Fruit fly (Drosophila melanogaster): ENCODE data around the gene P5CS.
A peak's percentile ranks its signal among the peaks of the same experiment; 100 is the strongest.

Gene P5CS

dm6 chr3L:21971735-21972134 is at the start of gene P5CS:
TSS of gene P5CS (plus strand) at chr3L:21972002.
- no peak for TF ChIP-seq noc (tag; optimal IDR thresholded peaks at IDR 0.05)

DNA sequence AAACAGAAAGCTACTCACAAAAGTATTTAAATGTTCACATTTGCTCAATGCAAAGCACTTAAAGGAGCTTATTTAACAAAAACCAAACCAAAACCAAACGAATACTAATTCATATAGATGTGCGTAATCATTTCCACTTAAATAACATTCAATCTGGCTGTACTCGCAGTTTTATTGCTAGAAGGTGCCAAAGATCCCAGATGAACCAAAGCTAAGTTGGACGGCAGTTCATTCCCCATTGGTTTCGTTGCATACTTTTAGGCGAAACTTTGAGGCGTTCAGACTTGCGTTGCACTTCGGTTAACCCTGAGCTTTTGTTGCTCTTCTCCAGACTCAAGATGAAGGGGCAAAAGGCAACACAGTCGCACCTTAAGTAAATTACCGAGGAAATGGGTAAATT is 41.6 kb upstream of the P5CS start:
- TF ChIP-seq noc (tag; optimal IDR thresholded peaks at IDR 0.05), result no peak

DNA sequence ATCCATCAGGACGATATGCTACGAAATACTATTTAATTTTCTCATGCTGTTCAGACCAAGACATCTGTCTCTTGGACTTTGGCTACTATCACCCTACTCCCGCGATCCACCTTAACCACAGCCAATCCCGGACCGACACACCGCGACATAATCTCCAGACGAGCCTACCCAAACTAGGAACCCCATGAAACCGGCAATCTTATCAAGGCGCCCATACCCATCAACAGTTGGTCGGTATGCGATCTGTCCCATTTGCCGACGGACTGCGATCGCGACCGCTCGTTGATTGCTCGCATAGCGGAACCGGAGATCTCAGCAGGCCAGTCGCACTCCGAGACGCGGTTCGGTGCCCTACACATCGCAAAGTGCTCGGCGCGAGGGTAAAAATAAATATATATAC is 37.3 kb upstream of the P5CS start, which contains the start of gene SLC22A:
TSS of gene SLC22A (plus strand) at position 243 of the 400 bp plus-strand sequence.
- TF ChIP-seq noc (tag; optimal IDR thresholded peaks at IDR 0.05), result peak; percentile 6

dm6 chr3L:21936152-21936551 is 35.6 kb upstream of the P5CS start:
- peak; percentile 43 for TF ChIP-seq noc (tag; optimal IDR thresholded peaks at IDR 0.05)

DNA sequence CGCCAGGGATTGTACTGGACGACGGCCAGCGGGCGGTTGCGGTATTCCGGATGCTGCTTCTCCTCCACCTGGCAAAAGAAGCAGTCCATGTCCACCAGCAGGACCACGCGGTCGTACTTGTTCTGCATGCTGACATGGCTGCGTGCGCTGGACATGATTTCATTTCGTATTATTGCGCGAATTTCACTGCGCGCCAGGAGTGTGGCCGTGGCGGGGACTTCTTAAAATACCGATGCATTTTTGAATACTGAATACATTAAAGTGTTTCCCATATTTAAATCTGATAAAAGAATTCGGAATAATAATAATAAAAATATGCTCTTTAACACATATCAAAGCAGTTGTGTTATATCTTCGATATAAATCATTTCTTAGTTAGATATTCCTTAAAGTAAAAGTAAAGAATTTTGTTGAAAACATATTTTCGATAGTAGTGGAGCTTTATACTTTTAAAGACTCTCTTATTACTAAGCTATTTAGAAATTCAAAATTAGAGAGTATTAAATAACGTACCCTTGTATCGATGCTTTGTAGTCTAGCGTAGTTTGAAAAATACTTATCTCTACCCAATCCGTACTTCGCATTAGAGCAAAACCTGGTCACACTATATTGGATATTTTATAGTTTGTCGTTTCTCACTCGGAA is 30.1 kb upstream of the P5CS start, which contains the start of the genes PolH and CG14562:
TSS of gene PolH (minus strand) at position 198 of the 645 bp plus-strand sequence.
TSS of gene CG14562 (plus strand) at position 607 of the 645 bp plus-strand sequence.
- no peak for TF ChIP-seq noc (tag; optimal IDR thresholded peaks at IDR 0.05)

dm6 chr3L:21953028-21954016 is 18.5 kb upstream of the P5CS start:
- peak; percentile 48 for TF ChIP-seq noc (tag; optimal IDR thresholded peaks at IDR 0.05)

DNA sequence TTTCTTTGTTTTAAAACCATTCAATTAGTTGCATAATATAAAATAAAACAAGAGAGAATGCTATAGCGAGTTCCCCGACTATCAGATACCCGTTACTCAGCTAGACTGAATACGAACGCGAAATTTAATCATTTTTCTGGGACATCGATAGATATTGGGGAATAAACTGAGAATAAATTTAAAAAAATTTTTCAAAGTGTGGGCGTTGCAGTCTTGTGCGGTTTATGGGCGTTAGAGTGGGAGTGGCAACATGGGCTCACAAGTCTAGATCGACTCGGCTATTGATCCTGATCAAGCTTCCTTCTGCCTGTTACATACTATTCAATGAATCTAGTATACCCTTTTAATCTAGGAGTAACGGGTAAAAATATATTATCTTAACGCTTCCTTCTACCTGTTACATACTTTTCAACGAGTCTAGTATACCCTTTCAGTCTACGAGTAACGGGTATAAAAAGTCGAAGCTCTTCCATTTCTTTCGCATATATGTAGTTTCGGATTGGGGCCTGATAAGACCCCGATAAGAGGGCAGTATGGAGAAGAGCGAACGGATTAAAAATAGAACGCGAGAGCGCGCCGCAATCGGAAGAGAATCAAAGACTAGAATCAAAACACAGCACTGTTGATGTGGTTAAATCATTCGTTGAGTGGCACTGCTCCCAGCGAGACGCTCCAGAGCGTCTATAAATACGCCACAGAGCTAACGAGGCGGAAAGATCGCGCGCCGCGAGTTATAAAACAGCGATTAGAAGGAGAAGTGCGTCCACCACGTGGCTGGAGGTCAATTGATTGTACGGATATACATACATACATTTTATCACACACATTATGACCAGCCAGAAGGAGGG is 17.1 kb upstream of the P5CS start, which contains the start of gene CG7458:
TSS of gene CG7458 (plus strand) at position 637 of the 848 bp plus-strand sequence.
- TF ChIP-seq noc (tag; optimal IDR thresholded peaks at IDR 0.05), result peak; percentile 81

dm6 chr3L:21961892-21962518 is 9.8 kb upstream of the P5CS start, which contains the start of gene Chs2:
TSS of gene Chs2 (plus strand) at chr3L:21962401.
- TF ChIP-seq noc (tag; optimal IDR thresholded peaks at IDR 0.05), result no peak

DNA sequence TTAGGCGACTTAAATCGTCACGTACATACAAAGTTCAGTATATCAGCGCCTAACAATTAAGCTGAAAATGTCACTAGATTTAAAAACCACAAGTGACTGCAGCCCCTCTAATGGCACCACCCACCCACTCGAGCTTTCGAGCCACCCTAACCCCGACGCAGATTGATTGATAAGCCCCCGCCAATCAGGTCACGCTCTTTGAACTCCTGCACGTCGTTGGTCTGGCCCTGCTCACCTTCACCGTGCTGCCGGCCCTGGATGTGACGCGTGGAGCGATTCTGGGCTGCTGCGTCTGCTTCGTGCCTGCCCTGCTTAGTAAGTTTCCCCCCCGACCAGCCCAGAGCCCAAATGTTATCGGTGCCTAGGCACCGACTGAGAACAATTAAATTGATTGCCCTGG is 8.5 kb upstream of the P5CS start:
- TF ChIP-seq noc (tag; optimal IDR thresholded peaks at IDR 0.05), result no peak

- peak; percentile 45 for TF ChIP-seq noc (tag; optimal IDR thresholded peaks at IDR 0.05)
Measured at dm6 chr3L:21972162-21973022, 590 bp downstream of the P5CS start.

DNA sequence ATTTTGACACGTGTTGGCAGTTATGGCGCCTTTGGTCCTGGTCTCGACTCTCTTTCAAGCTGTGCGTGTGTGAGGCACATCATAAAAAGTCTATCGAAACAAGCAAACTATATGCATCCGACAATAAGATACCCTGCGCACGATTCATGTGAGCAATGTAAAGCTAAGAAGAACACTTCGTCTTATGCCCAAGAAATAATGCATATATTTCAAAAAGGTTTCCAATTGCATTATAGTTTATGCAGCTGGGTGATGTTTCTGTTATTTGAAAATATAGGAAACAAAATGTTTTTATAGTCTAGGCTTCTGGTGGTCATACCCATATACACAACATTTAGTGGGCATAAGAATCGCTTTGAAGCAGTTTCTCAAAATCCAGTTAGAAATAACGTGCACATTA is 1.8 kb downstream of the P5CS start:
- no peak for TF ChIP-seq noc (tag; optimal IDR thresholded peaks at IDR 0.05)

DNA sequence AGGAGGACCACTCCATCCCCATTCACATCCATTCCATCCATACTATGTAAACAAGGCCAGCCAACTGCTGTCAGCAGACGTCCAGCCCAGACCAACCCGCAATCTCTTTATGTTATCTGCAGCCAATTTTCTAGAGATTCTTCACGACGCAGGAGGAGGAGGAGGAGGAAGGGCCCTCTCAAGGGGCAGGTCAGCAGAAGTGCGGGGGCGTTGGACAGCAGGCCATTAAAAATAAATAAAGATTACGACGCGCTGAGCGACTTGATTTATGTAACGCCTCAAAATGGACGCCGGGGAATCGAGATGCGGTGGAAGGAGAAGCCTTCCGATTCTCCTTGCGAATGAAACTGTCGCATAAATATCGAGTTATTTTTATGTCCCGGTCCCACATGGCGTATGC is 8.0 kb downstream of the P5CS start:
- no peak for TF ChIP-seq noc (tag; optimal IDR thresholded peaks at IDR 0.05)

dm6 chr3L:21984910-21985309 is 13.1 kb downstream of the P5CS start, which contains the start of gene Act79B:
TSS of gene Act79B (plus strand) at chr3L:21985210.
- TF ChIP-seq noc (tag; optimal IDR thresholded peaks at IDR 0.05), result no peak

DNA sequence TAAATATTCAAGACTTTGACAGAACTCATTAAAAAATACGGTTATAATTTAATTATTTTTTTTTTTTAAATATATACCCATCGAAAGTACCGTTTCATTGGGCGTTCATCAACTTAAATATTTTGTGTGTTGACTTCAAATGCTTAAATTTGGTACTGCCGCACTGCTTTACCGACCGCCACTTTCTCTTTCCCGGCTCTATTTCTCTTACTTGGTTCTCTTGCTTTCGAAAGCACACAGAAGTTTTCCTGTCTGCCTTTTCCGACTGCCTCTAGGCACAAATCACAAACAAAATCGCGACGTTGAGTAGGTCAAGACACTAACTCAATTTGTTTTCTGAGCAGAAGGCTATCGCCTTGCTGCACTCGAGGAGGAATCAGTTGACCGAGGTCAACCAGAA is 22.2 kb downstream of the P5CS start:
- TF ChIP-seq noc (tag; optimal IDR thresholded peaks at IDR 0.05), result no peak

Data from whole organism, larva.